Worm (Caenorhabditis elegans): ENCODE measurements around the gene C50E3.15.

DNA sequence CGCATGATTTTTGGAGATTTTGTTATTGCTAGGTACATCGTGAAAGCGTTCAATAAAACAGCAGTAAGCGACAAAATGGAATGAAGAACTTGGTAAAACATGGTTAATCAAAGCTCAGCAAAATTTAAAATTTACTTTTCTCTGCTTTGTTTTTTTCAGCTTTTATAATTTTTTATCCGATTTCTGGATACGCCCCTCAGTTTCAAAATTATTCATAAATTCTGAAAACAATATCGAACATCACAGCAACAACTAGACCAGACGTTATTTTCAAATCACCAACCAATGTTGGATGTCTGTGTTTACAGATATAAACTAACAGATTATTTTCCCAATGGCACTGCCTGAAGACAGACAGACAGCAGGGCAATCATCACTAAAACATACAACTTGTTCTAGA, 16.4 kb downstream of the C50E3.15 start, which contains the start of gene srd-31:
- TF ChIP-seq Y56A3A.18 (GFP tag; IDR thresholded peaks at IDR 0.05) = no peak
- TF ChIP-seq T26A5.8 (tag; optimal IDR thresholded peaks at IDR 0.05) = no peak
- no peak for TF ChIP-seq lin-35 (GFP tag; optimal IDR thresholded peaks at IDR 0.05)
- no peak for TF ChIP-seq pha-4 (tag; optimal IDR thresholded peaks at IDR 0.05)
- no peak for TF ChIP-seq F55B11.4 (tag; optimal IDR thresholded peaks at IDR 0.05; ENCODE audit: borderline replicate concordance, insufficient read depth)

Data from whole organism, young adult.